Worm (Caenorhabditis elegans): Measurements from ENCODE around the gene mmad-1.

DNA sequence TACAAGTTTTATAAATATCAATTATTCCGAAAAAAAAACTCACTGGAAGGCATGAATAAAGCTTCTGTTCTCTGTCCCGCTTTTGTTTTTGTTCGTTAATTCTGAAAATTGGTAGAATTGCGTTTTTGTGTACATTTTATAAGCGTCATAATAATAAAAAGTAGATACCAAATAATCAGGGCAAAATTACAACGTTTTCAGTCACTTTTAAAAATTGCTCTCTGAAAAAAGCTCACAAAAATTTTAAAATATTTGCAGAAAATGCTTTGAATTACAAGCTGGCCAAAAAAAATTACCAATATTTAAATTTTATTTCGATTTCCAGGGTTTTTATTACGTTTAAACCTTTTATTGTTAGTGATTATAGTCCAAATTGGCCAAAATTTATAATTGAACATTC lies 6.4 kb upstream of the mmad-1 start, which contains the start of gene scav-2:
- no peak for TF ChIP-seq fkh-10 (GFP tag; optimal IDR thresholded peaks at IDR 0.05)
- no peak for TF ChIP-seq ceh-82 (tag; optimal IDR thresholded peaks at IDR 0.05)
- no peak for TF ChIP-seq elt-2 (tag; optimal IDR thresholded peaks at IDR 0.05)
- no peak for TF ChIP-seq nhr-76 (tag; optimal IDR thresholded peaks at IDR 0.05)
- no peak for TF ChIP-seq fos-1 (tag; optimal IDR thresholded peaks at IDR 0.05)
- no peak for TF ChIP-seq snpc-4 (tag; optimal IDR thresholded peaks at IDR 0.05)
- no peak for TF ChIP-seq mdl-1 (tag; optimal IDR thresholded peaks at IDR 0.05)
- no peak for TF ChIP-seq R02D3.7 (tag; optimal IDR thresholded peaks at IDR 0.05)
- TF ChIP-seq elt-3 (tag; optimal IDR thresholded peaks at IDR 0.05): no peak
- no peak for TF ChIP-seq lsy-12 (tag; optimal IDR thresholded peaks at IDR 0.05)
- TF ChIP-seq lin-15B (tag; optimal IDR thresholded peaks at IDR 0.05): no peak
